Worm (Caenorhabditis elegans) whole organism, L1 larva: ENCODE data around the gene dhhc-8.

Experiments
- C16A3.4 ChIP-seq: fragments of 150-350 bp; optimal IDR thresholded peaks from 2 replicates; lab custom pipeline; 2014; ENCODE audit warnings: missing biosample characterization, missing genetic modification characterization
- C34B4.2 ChIP-seq: sonication (generic microtip); optimal IDR thresholded peaks from 2 replicates; lab custom pipeline; 2017; ENCODE audit warnings: mild to moderate bottlenecking, missing genetic modification characterization, missing compliant biosample characterization
- F16B12.6 ChIP-seq: fragments of 150-350 bp; optimal IDR thresholded peaks from 2 replicates; lab custom pipeline; 2014; ENCODE audit warnings: missing biosample characterization, missing genetic modification characterization
- Y116A8C.19 ChIP-seq: sonication (generic microtip); optimal IDR thresholded peaks from 2 replicates; lab custom pipeline; 2016; ENCODE audit warnings: missing compliant biosample characterization, missing genetic modification characterization, borderline replicate concordance
- aha-1 ChIP-seq: fragments of 150-350 bp; optimal IDR thresholded peaks from 2 replicates; lab custom pipeline; 2014; ENCODE audit warnings: missing biosample characterization, missing genetic modification characterization
- alr-1 ChIP-seq: fragments of 200-800 bp; sonication (Bioruptor generic); optimal IDR thresholded peaks from 2 replicates; lab custom pipeline; 2018; ENCODE audit warnings: borderline replicate concordance, mild to moderate bottlenecking, missing genetic modification characterization, missing compliant biosample characterization
- blmp-1 ChIP-seq: fragments of 150-350 bp; optimal IDR thresholded peaks from 2 replicates; lab custom pipeline; 2014; ENCODE audit warnings: missing biosample characterization, missing genetic modification characterization
- ceh-63 ChIP-seq: fragments of 200-800 bp; sonication (Bioruptor generic); optimal IDR thresholded peaks from 2 replicates; lab custom pipeline; 2018; ENCODE audit warnings: mild to moderate bottlenecking, missing genetic modification characterization, missing compliant biosample characterization
- ceh-82 ChIP-seq, 3 experiments: fragments of 150-350 bp in 1 of 3; sonication (generic microtip) in 2 of 3; optimal IDR thresholded peaks; 2 replicates each; lab custom pipeline; 2014 to 2017; ENCODE audit warnings: missing biosample characterization in 3 of 3, missing genetic modification characterization in 3 of 3
- ceh-88 ChIP-seq: fragments of 200-800 bp; sonication (Bioruptor generic); IDR thresholded peaks from 2 replicates; pipeline ENCODE4 v1.3.6; 2022; ENCODE audit warnings: missing genetic modification characterization, missing compliant biosample characterization
- dsc-1 ChIP-seq: sonication (generic microtip); optimal IDR thresholded peaks from 2 replicates; lab custom pipeline; 2016; ENCODE audit warnings: mild to moderate bottlenecking, missing genetic modification characterization, missing compliant biosample characterization
- efl-1 ChIP-seq, 4 experiments: fragments of 150-350 bp; optimal IDR thresholded peaks in 3 of 4; peaks in 1 of 4; 1 replicate in 1 of 4; 2 replicates in 3 of 4; lab custom pipeline; 2014; ENCODE audit warnings: missing biosample characterization in 2 of 4, missing genetic modification characterization in 2 of 4, missing genetic modification reagents in 2 of 4
- efl-3 ChIP-seq: fragments of 200-800 bp; sonication (Bioruptor generic); optimal IDR thresholded peaks from 2 replicates; lab custom pipeline; 2018; ENCODE audit warnings: mild to moderate bottlenecking, missing genetic modification characterization, missing compliant biosample characterization
- egl-27 ChIP-seq, 2 experiments: fragments of 150-350 bp in 1 of 2; sonication (generic microtip); optimal IDR thresholded peaks; 3 replicates each; lab custom pipeline; 2017 to 2018; ENCODE audit warnings: missing biosample characterization in 2 of 2, missing genetic modification characterization in 2 of 2, missing genetic modification reagents in 2 of 2
- elt-2 ChIP-seq: sonication (generic microtip); optimal IDR thresholded peaks from 2 replicates; lab custom pipeline; 2016; ENCODE audit warnings: missing genetic modification characterization, mild to moderate bottlenecking, inconsistent platforms, missing compliant biosample characterization, missing genetic modification reagents
- elt-3 ChIP-seq, 6 experiments: fragments of 150-350 bp in 1 of 6; sonication (generic microtip); optimal IDR thresholded peaks; 2 replicates each; lab custom pipeline; 2017 to 2018; ENCODE audit warnings: missing biosample characterization in 6 of 6, missing genetic modification characterization in 6 of 6, inconsistent platforms in 1 of 6
- ets-5 ChIP-seq: fragments of 200-800 bp; sonication (Bioruptor generic); IDR thresholded peaks from 2 replicates; pipeline ENCODE4 v1.3.6; 2022; ENCODE audit warnings: missing genetic modification characterization, missing compliant biosample characterization
- fkh-10 ChIP-seq: sonication (generic microtip); optimal IDR thresholded peaks from 2 replicates; lab custom pipeline; 2017; ENCODE audit warnings: missing biosample characterization, missing genetic modification reagents, missing genetic modification characterization
- fkh-4 ChIP-seq: sonication (generic microtip); optimal IDR thresholded peaks from 2 replicates; lab custom pipeline; 2016; ENCODE audit warnings: missing compliant biosample characterization, missing genetic modification characterization, borderline replicate concordance
- fos-1 ChIP-seq: fragments of 150-350 bp; optimal IDR thresholded peaks from 2 replicates; lab custom pipeline; 2014; ENCODE audit warnings: missing biosample characterization, missing genetic modification characterization
- grh-1 ChIP-seq: fragments of 200-800 bp; sonication (Bioruptor generic); IDR thresholded peaks from 2 replicates; pipeline ENCODE4 v1.3.6; 2022; ENCODE audit warnings: missing genetic modification reagents, missing genetic modification characterization, missing compliant biosample characterization
- hlh-17 ChIP-seq: fragments of 200-800 bp; sonication (Bioruptor generic); optimal IDR thresholded peaks from 2 replicates; lab custom pipeline; 2018; ENCODE audit warnings: missing genetic modification characterization, mild to moderate bottlenecking, missing compliant biosample characterization, moderate library complexity, borderline replicate concordance
- hpl-2 ChIP-seq: fragments of 150-350 bp; optimal IDR thresholded peaks from 2 replicates; lab custom pipeline; 2014; ENCODE audit warnings: missing biosample characterization, missing genetic modification reagents, missing genetic modification characterization
- irx-1 ChIP-seq: sonication (generic microtip); optimal IDR thresholded peaks from 2 replicates; lab custom pipeline; 2016; ENCODE audit warnings: missing genetic modification characterization, missing compliant biosample characterization
- jun-1 ChIP-seq: fragments of 150-350 bp; optimal IDR thresholded peaks from 2 replicates; lab custom pipeline; 2014; ENCODE audit warnings: missing biosample characterization, missing genetic modification reagents, missing genetic modification characterization
- lin-14 ChIP-seq: fragments of 200-800 bp; sonication (Bioruptor generic); optimal IDR thresholded peaks from 2 replicates; lab custom pipeline; 2018; ENCODE audit warnings: mild to moderate bottlenecking, missing genetic modification characterization, moderate library complexity, missing compliant biosample characterization
- lin-39 ChIP-seq: fragments of 150-350 bp; optimal IDR thresholded peaks from 2 replicates; lab custom pipeline; 2014; ENCODE audit warnings: missing biosample characterization, missing genetic modification reagents, missing genetic modification characterization
- lir-3 ChIP-seq: sonication (generic microtip); optimal IDR thresholded peaks from 2 replicates; lab custom pipeline; 2016; ENCODE audit warnings: mild to moderate bottlenecking, missing genetic modification characterization, moderate library complexity, missing compliant biosample characterization; ENCODE audit not compliant: poor library complexity
- lsy-2 ChIP-seq, 2 experiments: fragments of 150-350 bp; optimal IDR thresholded peaks; 2 replicates each; lab custom pipeline; 2014; ENCODE audit warnings: missing biosample characterization in 2 of 2, missing genetic modification characterization in 2 of 2
- mab-9 ChIP-seq: fragments of 200-800 bp; sonication (Bioruptor generic); IDR thresholded peaks from 2 replicates; pipeline ENCODE4 v1.3.6; 2022; ENCODE audit warnings: missing genetic modification reagents, missing genetic modification characterization, missing compliant biosample characterization
- mef-2 ChIP-seq: fragments of 150-350 bp; optimal IDR thresholded peaks from 2 replicates; lab custom pipeline; 2014; ENCODE audit warnings: missing biosample characterization, missing genetic modification characterization
- nhr-19 ChIP-seq: fragments of 200-800 bp; sonication (Bioruptor generic); conservative IDR thresholded peaks from 2 replicates; pipeline ENCODE4 v1.3.6; 2022; ENCODE audit warnings: missing genetic modification characterization, missing compliant biosample characterization
- nhr-20 ChIP-seq: sonication (generic microtip); optimal IDR thresholded peaks from 2 replicates; lab custom pipeline; 2016; ENCODE audit warnings: mild to moderate bottlenecking, missing genetic modification characterization, missing compliant biosample characterization
- nhr-237 ChIP-seq: fragments of 150-350 bp; optimal IDR thresholded peaks from 2 replicates; lab custom pipeline; 2014; ENCODE audit warnings: missing biosample characterization, missing genetic modification characterization
- nhr-71 ChIP-seq: sonication (generic microtip); optimal IDR thresholded peaks from 2 replicates; lab custom pipeline; 2016; ENCODE audit warnings: mild to moderate bottlenecking, missing genetic modification characterization, moderate library complexity, missing compliant biosample characterization
- nhr-77 ChIP-seq: fragments of 150-350 bp; optimal IDR thresholded peaks from 2 replicates; lab custom pipeline; 2014; ENCODE audit warnings: missing biosample characterization, missing genetic modification characterization
- nhr-84 ChIP-seq: sonication (generic microtip); optimal IDR thresholded peaks from 2 replicates; lab custom pipeline; 2017; ENCODE audit warnings: missing biosample characterization, missing genetic modification characterization
- nhr-85 ChIP-seq: sonication (generic microtip); peaks from one replicate; lab custom pipeline; 2016; ENCODE audit warnings: missing genetic modification characterization, inconsistent platforms, missing compliant biosample characterization
- nhr-90 ChIP-seq: sonication (generic microtip); optimal IDR thresholded peaks from 2 replicates; lab custom pipeline; 2016; ENCODE audit warnings: mild to moderate bottlenecking, missing genetic modification characterization, missing compliant biosample characterization; ENCODE audit not compliant: poor library complexity
- sox-4 ChIP-seq: sonication (generic microtip); optimal IDR thresholded peaks from 2 replicates; lab custom pipeline; 2016; ENCODE audit warnings: missing genetic modification characterization, missing compliant biosample characterization
- sup-37 ChIP-seq: fragments of 200-800 bp; sonication (Bioruptor generic); optimal IDR thresholded peaks from 2 replicates; lab custom pipeline; 2018; ENCODE audit warnings: mild to moderate bottlenecking, missing genetic modification characterization, missing compliant biosample characterization
- swsn-7 ChIP-seq: sonication (generic microtip); optimal IDR thresholded peaks from 2 replicates; lab custom pipeline; 2016; ENCODE audit warnings: missing genetic modification characterization, missing compliant biosample characterization
- tbx-2 ChIP-seq: sonication (generic microtip); optimal IDR thresholded peaks from 2 replicates; lab custom pipeline; 2016; ENCODE audit warnings: missing genetic modification characterization, missing compliant biosample characterization
- tlp-1 ChIP-seq: fragments of 150-350 bp; optimal IDR thresholded peaks from 2 replicates; lab custom pipeline; 2014; ENCODE audit warnings: missing biosample characterization, missing genetic modification characterization
- unc-130 ChIP-seq: fragments of 150-350 bp; optimal IDR thresholded peaks from 2 replicates; lab custom pipeline; 2017; ENCODE audit warnings: missing biosample characterization, missing genetic modification characterization, inconsistent platforms
- unc-30 ChIP-seq: sonication (generic microtip); optimal IDR thresholded peaks from 2 replicates; lab custom pipeline; 2017; ENCODE audit warnings: missing biosample characterization, missing genetic modification characterization
- unc-62 ChIP-seq: fragments of 150-350 bp; optimal IDR thresholded peaks from 2 replicates; lab custom pipeline; 2014; ENCODE audit warnings: missing biosample characterization, missing genetic modification reagents, missing genetic modification characterization
- unc-86 ChIP-seq: sonication (generic microtip); optimal IDR thresholded peaks from 2 replicates; lab custom pipeline; 2016; ENCODE audit warnings: missing genetic modification characterization, missing compliant biosample characterization
- unc-98 ChIP-seq: fragments of 200-800 bp; sonication (Bioruptor generic); IDR thresholded peaks from 2 replicates; pipeline ENCODE4 v1.3.6; 2022; ENCODE audit warnings: missing genetic modification characterization, missing compliant biosample characterization
- vab-15 ChIP-seq: sonication (generic microtip); optimal IDR thresholded peaks from 2 replicates; lab custom pipeline; 2017; ENCODE audit warnings: missing genotype, mild to moderate bottlenecking, missing genetic modification characterization, missing compliant biosample characterization
- ztf-11 ChIP-seq, 2 experiments: sonication (generic microtip); optimal IDR thresholded peaks; 2 replicates each; lab custom pipeline; 2016 to 2017; ENCODE audit warnings: missing genetic modification characterization in 2 of 2, missing biosample characterization in 1 of 2, missing compliant biosample characterization in 1 of 2

dhhc-8 gene

ce11 chrIII:13152697-13153391, 45.4 kb downstream of the dhhc-8 start, which contains the start of gene Y39E4B.10 (continued):
- no peak for TF ChIP-seq nhr-85 (tag; lab: Kevin White, UChicago)
- peak; percentile 12 for TF ChIP-seq F16B12.6
- TF ChIP-seq elt-2: no peak
- no peak for TF ChIP-seq Y116A8C.19 (tag; lab: Kevin White, UChicago)
- TF ChIP-seq nhr-20 (tag; lab: Kevin White, UChicago): no peak
- no peak for TF ChIP-seq hpl-2 (GFP tag; lab: Kevin White, UChicago)
- no peak for TF ChIP-seq alr-1 (tag; lab: Kevin White, UChicago)
- TF ChIP-seq lin-39 (tag; lab: Kevin White, UChicago): no peak
- peak; percentile 2 for TF ChIP-seq blmp-1 (tag; lab: Kevin White, UChicago)
- TF ChIP-seq grh-1 (GFP tag; lab: Robert Waterston, UW): no peak
- TF ChIP-seq efl-1 (optimal IDR thresholded peaks at IDR 0.05; lab: Kevin White, UChicago): peak; percentile 65 to 69
- peak; percentile 74 to 97 for TF ChIP-seq efl-1 (GFP tag; optimal IDR thresholded peaks at IDR 0.05 in 1 of 2; lab: Kevin White, UChicago)
- TF ChIP-seq C16A3.4 (tag; lab: Kevin White, UChicago): no peak
- TF ChIP-seq C34B4.2: no peak
- TF ChIP-seq mab-9 (GFP tag; lab: Robert Waterston, UW): no peak
- TF ChIP-seq lir-3 (tag; lab: Kevin White, UChicago): no peak
- peak; percentile 38 for TF ChIP-seq dsc-1 (tag; lab: Kevin White, UChicago)
- TF ChIP-seq nhr-237 (tag; lab: Kevin White, UChicago): no peak
- no peak for TF ChIP-seq ceh-88
- no peak for TF ChIP-seq ceh-63 (GFP tag; lab: Kevin White, UChicago)
- TF ChIP-seq irx-1 (tag; lab: Kevin White, UChicago): peak; percentile 13
- no peak for TF ChIP-seq nhr-77 (tag; lab: Kevin White, UChicago)
- TF ChIP-seq fos-1 (tag; lab: Kevin White, UChicago): no peak
- TF ChIP-seq jun-1: no peak
- TF ChIP-seq fkh-4 (tag; lab: Kevin White, UChicago): no peak
- TF ChIP-seq nhr-90 (tag; lab: Kevin White, UChicago): no peak
- TF ChIP-seq hlh-17: no peak
- no peak for TF ChIP-seq sox-4 (tag; lab: Kevin White, UChicago)
- TF ChIP-seq fkh-10 (GFP tag; lab: Kevin White, UChicago): no peak
- TF ChIP-seq aha-1 (tag; lab: Kevin White, UChicago): no peak
- no peak for TF ChIP-seq unc-62 (GFP tag; lab: Kevin White, UChicago)
- no peak for TF ChIP-seq efl-3
- TF ChIP-seq unc-98 (GFP tag; lab: Robert Waterston, UW): no peak
- peak; percentile 59 for TF ChIP-seq tbx-2 (tag; lab: Kevin White, UChicago)
- peak; percentile 47 for TF ChIP-seq unc-86 (tag; lab: Kevin White, UChicago)
- peak; percentile 51 for TF ChIP-seq swsn-7 (tag; lab: Kevin White, UChicago)
- peak in 2 of 3 experiments; percentile 26 to 27 for TF ChIP-seq ceh-82 (tag; optimal IDR thresholded peaks at IDR 0.05; lab: Kevin White, UChicago)
- TF ChIP-seq tlp-1 (tag; lab: Kevin White, UChicago): no peak
- no peak for TF ChIP-seq vab-15 (tag; lab: Kevin White, UChicago)
- TF ChIP-seq ets-5 (GFP tag; lab: Robert Waterston, UW): no peak
- no peak for TF ChIP-seq unc-130 (tag; lab: Kevin White, UChicago)
- no peak for TF ChIP-seq ztf-11 (tag; optimal IDR thresholded peaks at IDR 0.05; lab: Kevin White, UChicago)
- no peak for TF ChIP-seq mef-2 (tag; lab: Kevin White, UChicago)
- TF ChIP-seq elt-3 (tag; optimal IDR thresholded peaks at IDR 0.05; lab: Kevin White, UChicago): peak in 1 of 6 experiments; percentile 46
- no peak for TF ChIP-seq sup-37 (GFP tag; lab: Kevin White, UChicago)
- TF ChIP-seq nhr-71 (tag; lab: Kevin White, UChicago): no peak
- TF ChIP-seq nhr-84 (tag; lab: Kevin White, UChicago): no peak
- no peak for TF ChIP-seq lin-14 (GFP tag; lab: Kevin White, UChicago)
- peak; percentile 12 for TF ChIP-seq nhr-19 (GFP tag; lab: Robert Waterston, UW)
- TF ChIP-seq lsy-2 (tag; optimal IDR thresholded peaks at IDR 0.05; lab: Kevin White, UChicago): peak; percentile 62 to 67
- TF ChIP-seq unc-30 (tag; lab: Kevin White, UChicago): no peak
- TF ChIP-seq egl-27 (tag; optimal IDR thresholded peaks at IDR 0.05; lab: Kevin White, UChicago): no peak
- TF ChIP-seq, all 84 proteins: peak for 23
